Fruit fly (Drosophila melanogaster) whole organism, embryonic: ENCODE measurements around the gene CG34135.

Experiments
- Bdp1 ChIP-seq: fragments of 200-800 bp; sonication (Bioruptor generic); optimal IDR thresholded peaks from 3 replicates; lab custom pipeline; 2016; ENCODE audit warnings: missing biosample characterization, missing genetic modification characterization
- Blimp-1 ChIP-seq: fragments of 200-800 bp; sonication (Bioruptor generic); optimal IDR thresholded peaks from 3 replicates; lab custom pipeline; 2018; ENCODE audit warnings: missing biosample characterization, missing genetic modification characterization, mild to moderate bottlenecking, moderate library complexity, missing genetic modification reagents
- CG11085 ChIP-seq: fragments of 200-800 bp; sonication (Bioruptor generic); IDR thresholded peaks from 2 replicates; pipeline ENCODE4 v1.3.6; 2022; ENCODE audit warnings: missing biosample characterization, missing genetic modification characterization
- CG11093 ChIP-seq: fragments of 200-800 bp; sonication (Bioruptor generic); IDR thresholded peaks from 3 replicates; pipeline ENCODE4 v1.3.6; 2022; ENCODE audit warnings: missing biosample characterization, missing genetic modification characterization
- CG12744 ChIP-seq: fragments of 200-800 bp; sonication (Bioruptor generic); optimal IDR thresholded peaks from 2 replicates; lab custom pipeline; 2016; ENCODE audit warnings: missing biosample characterization, missing genetic modification characterization
- CG13296 ChIP-seq: fragments of 200-800 bp; sonication (Bioruptor generic); optimal IDR thresholded peaks from 3 replicates; lab custom pipeline; 2018; ENCODE audit warnings: missing biosample characterization, mild to moderate bottlenecking, missing genetic modification characterization
- CG13624 ChIP-seq: fragments of 200-800 bp; sonication (Bioruptor generic); optimal IDR thresholded peaks from 2 replicates; lab custom pipeline; 2016; ENCODE audit warnings: missing biosample characterization, missing genetic modification characterization
- CG15269 ChIP-seq: fragments of 200-800 bp; sonication (Bioruptor generic); optimal IDR thresholded peaks from 2 replicates; lab custom pipeline; 2018; ENCODE audit warnings: missing biosample characterization, mild to moderate bottlenecking, missing genetic modification characterization, moderate library complexity
- CG17186 ChIP-seq: fragments of 200-800 bp; sonication (Bioruptor generic); optimal IDR thresholded peaks from 3 replicates; lab custom pipeline; 2017; ENCODE audit warnings: missing biosample characterization, missing genetic modification reagents, missing genetic modification characterization
- CG17829 ChIP-seq: fragments of 200-800 bp; optimal IDR thresholded peaks from 2 replicates; lab custom pipeline; 2019; ENCODE audit warnings: missing biosample characterization, mild to moderate bottlenecking, missing genetic modification characterization, moderate library complexity
- CG1832 ChIP-seq: fragments of 200-800 bp; sonication (Bioruptor generic); optimal IDR thresholded peaks from 2 replicates; lab custom pipeline; 2017; ENCODE audit warnings: missing biosample characterization, mild to moderate bottlenecking, missing genetic modification characterization, inconsistent platforms
- CG2889 ChIP-seq: fragments of 200-800 bp; sonication (Bioruptor generic); IDR thresholded peaks from 3 replicates; pipeline ENCODE4 v1.3.6; 2022; ENCODE audit warnings: missing biosample characterization, missing genetic modification characterization
- CG32532 ChIP-seq: fragments of 200-800 bp; sonication (Bioruptor generic); IDR thresholded peaks from 2 replicates; pipeline ENCODE4 v1.3.6; 2022; ENCODE audit warnings: missing biosample characterization, missing genetic modification characterization
- CG3281 ChIP-seq: fragments of 200-800 bp; sonication (Bioruptor generic); optimal IDR thresholded peaks from 3 replicates; lab custom pipeline; 2017; ENCODE audit warnings: missing biosample characterization, mild to moderate bottlenecking, missing genetic modification characterization
- CG34376 ChIP-seq: fragments of 200-800 bp; sonication (Bioruptor generic); optimal IDR thresholded peaks from 2 replicates; lab custom pipeline; 2018; ENCODE audit warnings: missing biosample characterization, mild to moderate bottlenecking, missing genetic modification characterization
- CG3995 ChIP-seq: fragments of 200-800 bp; sonication (Bioruptor generic); optimal IDR thresholded peaks from 3 replicates; lab custom pipeline; 2016; ENCODE audit warnings: missing biosample characterization, missing genetic modification characterization
- CG5180 ChIP-seq: fragments of 200-800 bp; sonication (Bioruptor generic); optimal IDR thresholded peaks from 3 replicates; lab custom pipeline; 2017; ENCODE audit warnings: missing biosample characterization, missing genetic modification characterization, mild to moderate bottlenecking, moderate library complexity, missing genetic modification reagents
- CG6272 ChIP-seq: fragments of 200-800 bp; sonication (Bioruptor generic); IDR thresholded peaks from 2 replicates; pipeline ENCODE4 v1.3.6; 2022; ENCODE audit warnings: missing biosample characterization, missing genetic modification characterization
- CG7987 ChIP-seq: fragments of 200-800 bp; sonication (Bioruptor generic); optimal IDR thresholded peaks from 2 replicates; lab custom pipeline; 2018; ENCODE audit warnings: missing biosample characterization, mild to moderate bottlenecking, missing genetic modification characterization, moderate library complexity
- CG8089 ChIP-seq: fragments of 200-800 bp; sonication (Bioruptor generic); optimal IDR thresholded peaks from 3 replicates; lab custom pipeline; 2016; ENCODE audit warnings: missing biosample characterization, missing genetic modification characterization
- CoRest ChIP-seq: fragments of 200-800 bp; sonication (Bioruptor generic); optimal IDR thresholded peaks from 3 replicates; lab custom pipeline; 2018; ENCODE audit warnings: missing biosample characterization, mild to moderate bottlenecking, missing genetic modification characterization, moderate library complexity
- D ChIP-seq, 2 experiments: fragments of 200-800 bp in 1 of 2; fragments of >200 bp in 1 of 2; sonication (Bioruptor generic) in 1 of 2; optimal IDR thresholded peaks; 2 replicates in 1 of 2; 3 replicates in 1 of 2; lab custom pipeline; 2017; ENCODE audit warnings: mild to moderate bottlenecking in 1 of 2, missing biosample characterization in 1 of 2, missing genetic modification characterization in 1 of 2, missing genetic modification reagents in 1 of 2
- D19A ChIP-seq: fragments of 200-800 bp; optimal IDR thresholded peaks from 3 replicates; lab custom pipeline; 2019; ENCODE audit warnings: missing biosample characterization, mild to moderate bottlenecking, missing genetic modification characterization, moderate library complexity
- Elba2 ChIP-seq: fragments of 200-800 bp; sonication (Bioruptor generic); optimal IDR thresholded peaks from 3 replicates; lab custom pipeline; 2016; ENCODE audit warnings: missing biosample characterization, missing genetic modification characterization
- Fer1 ChIP-seq: fragments of 200-800 bp; sonication (Bioruptor generic); optimal IDR thresholded peaks from 2 replicates; lab custom pipeline; 2017; ENCODE audit warnings: missing biosample characterization, mild to moderate bottlenecking, missing genetic modification characterization
- GATAe ChIP-seq: fragments of 200-800 bp; sonication (Bioruptor generic); conservative IDR thresholded peaks from 2 replicates; pipeline ENCODE4 v1.3.6; 2022; ENCODE audit warnings: missing biosample characterization, missing genetic modification characterization
- HLH4C ChIP-seq: fragments of 200-800 bp; sonication (Bioruptor generic); IDR thresholded peaks from 3 replicates; pipeline ENCODE4 v1.3.6; 2022; ENCODE audit warnings: missing biosample characterization, missing genetic modification characterization; ENCODE audit not compliant: partially characterized antibody
- Lpt ChIP-seq: fragments of >200 bp; optimal IDR thresholded peaks from 2 replicates; lab custom pipeline; 2018; ENCODE audit warnings: missing biosample characterization, missing genetic modification characterization
- MESR4 ChIP-seq: fragments of 200-800 bp; sonication (Bioruptor generic); optimal IDR thresholded peaks from 2 replicates; lab custom pipeline; 2018; ENCODE audit warnings: missing biosample characterization, mild to moderate bottlenecking, missing genetic modification characterization, moderate library complexity
- Mes4 ChIP-seq: fragments of 200-800 bp; sonication (Bioruptor generic); optimal IDR thresholded peaks from 2 replicates; lab custom pipeline; 2016; ENCODE audit warnings: missing biosample characterization, missing genetic modification characterization
- Nf-YB ChIP-seq: fragments of 200-800 bp; sonication (Bioruptor generic); optimal IDR thresholded peaks from 3 replicates; lab custom pipeline; 2019; ENCODE audit warnings: missing biosample characterization, mild to moderate bottlenecking, missing genetic modification characterization, moderate library complexity
- PHDP ChIP-seq: fragments of 200-800 bp; sonication (Bioruptor generic); optimal IDR thresholded peaks from 3 replicates; lab custom pipeline; 2018; ENCODE audit warnings: missing biosample characterization, mild to moderate bottlenecking, missing genetic modification characterization, moderate library complexity
- Poxn ChIP-seq: fragments of 200-800 bp; sonication (Bioruptor generic); IDR thresholded peaks from 2 replicates; pipeline ENCODE4 v1.3.6; 2022; ENCODE audit warnings: missing biosample characterization, missing genetic modification characterization
- Rfx ChIP-seq: fragments of 200-800 bp; sonication (Bioruptor generic); IDR thresholded peaks from 2 replicates; pipeline ENCODE4 v1.3.6; 2022; ENCODE audit warnings: missing biosample characterization, missing genetic modification characterization
- Stat92E ChIP-seq, 3 experiments: fragments of >200 bp in 2 of 3; fragments of 200-800 bp in 1 of 3; sonication (Bioruptor generic) in 1 of 3; optimal IDR thresholded peaks; 2 replicates each; lab custom pipeline; 2017 to 2019; ENCODE audit warnings: missing biosample characterization in 3 of 3, missing genetic modification characterization in 3 of 3, mild to moderate bottlenecking in 1 of 3, moderate library complexity in 1 of 3
- al ChIP-seq: fragments of 200-800 bp; sonication (Bioruptor generic); IDR thresholded peaks from 2 replicates; pipeline ENCODE4 v1.3.6; 2022; ENCODE audit warnings: missing biosample characterization, missing genetic modification characterization
- bab2 ChIP-seq: fragments of 200-800 bp; sonication (Bioruptor generic); optimal IDR thresholded peaks from 2 replicates; lab custom pipeline; 2016; ENCODE audit warnings: missing biosample characterization, missing genetic modification characterization
- bcd ChIP-seq: fragments of 200-800 bp; sonication (Bioruptor generic); optimal IDR thresholded peaks from 2 replicates; lab custom pipeline; 2017; ENCODE audit warnings: missing biosample characterization, mild to moderate bottlenecking, missing genetic modification characterization
- maf-S ChIP-seq: fragments of 200-800 bp; sonication (Bioruptor generic); optimal IDR thresholded peaks from 2 replicates; lab custom pipeline; 2016; ENCODE audit warnings: missing biosample characterization, missing genetic modification characterization
- mam ChIP-seq: fragments of 200-800 bp; sonication (Bioruptor generic); optimal IDR thresholded peaks from 3 replicates; lab custom pipeline; 2016; ENCODE audit warnings: missing biosample characterization, missing genetic modification characterization
- mirr ChIP-seq: fragments of 200-800 bp; sonication (Bioruptor generic); optimal IDR thresholded peaks from 3 replicates; lab custom pipeline; 2018; ENCODE audit warnings: missing biosample characterization, mild to moderate bottlenecking, missing genetic modification characterization
- otp ChIP-seq: fragments of 200-800 bp; sonication (Bioruptor generic); IDR thresholded peaks from 3 replicates; pipeline ENCODE4, ENCODE4 v1.3.6; 2022; ENCODE audit warnings: missing biosample characterization, missing genetic modification characterization
- pan ChIP-seq, 4 experiments: fragments of >200 bp in 3 of 4; fragments of 200-800 bp in 1 of 4; sonication (Bioruptor generic) in 1 of 4; optimal IDR thresholded peaks in 3 of 4; IDR thresholded peaks in 1 of 4; 2 replicates each; pipeline versions ENCODE4 v1.3.6 to Lab custom; 2017 to 2022; ENCODE audit warnings: missing biosample characterization in 2 of 4, missing genetic modification characterization in 2 of 4, mixed read lengths in 1 of 4
- scrt ChIP-seq: fragments of 200-800 bp; sonication (Bioruptor generic); optimal IDR thresholded peaks from 2 replicates; lab custom pipeline; 2018; ENCODE audit warnings: missing biosample characterization, mild to moderate bottlenecking, missing genetic modification characterization, moderate library complexity
- wek ChIP-seq: fragments of 200-800 bp; sonication (Bioruptor generic); optimal IDR thresholded peaks from 3 replicates; lab custom pipeline; 2018; ENCODE audit warnings: missing biosample characterization, mild to moderate bottlenecking, missing genetic modification characterization, moderate library complexity
- wor ChIP-seq: fragments of 200-800 bp; sonication (Bioruptor generic); IDR thresholded peaks from 2 replicates; pipeline ENCODE4 v1.3.6; 2022; ENCODE audit warnings: missing biosample characterization, missing genetic modification characterization
- zen2 ChIP-seq: fragments of 200-800 bp; sonication (Bioruptor generic); IDR thresholded peaks from 3 replicates; pipeline ENCODE4 v1.3.6; 2022; ENCODE audit warnings: missing biosample characterization, missing genetic modification characterization; ENCODE audit not compliant: partially characterized antibody

CG34135 gene

DNA sequence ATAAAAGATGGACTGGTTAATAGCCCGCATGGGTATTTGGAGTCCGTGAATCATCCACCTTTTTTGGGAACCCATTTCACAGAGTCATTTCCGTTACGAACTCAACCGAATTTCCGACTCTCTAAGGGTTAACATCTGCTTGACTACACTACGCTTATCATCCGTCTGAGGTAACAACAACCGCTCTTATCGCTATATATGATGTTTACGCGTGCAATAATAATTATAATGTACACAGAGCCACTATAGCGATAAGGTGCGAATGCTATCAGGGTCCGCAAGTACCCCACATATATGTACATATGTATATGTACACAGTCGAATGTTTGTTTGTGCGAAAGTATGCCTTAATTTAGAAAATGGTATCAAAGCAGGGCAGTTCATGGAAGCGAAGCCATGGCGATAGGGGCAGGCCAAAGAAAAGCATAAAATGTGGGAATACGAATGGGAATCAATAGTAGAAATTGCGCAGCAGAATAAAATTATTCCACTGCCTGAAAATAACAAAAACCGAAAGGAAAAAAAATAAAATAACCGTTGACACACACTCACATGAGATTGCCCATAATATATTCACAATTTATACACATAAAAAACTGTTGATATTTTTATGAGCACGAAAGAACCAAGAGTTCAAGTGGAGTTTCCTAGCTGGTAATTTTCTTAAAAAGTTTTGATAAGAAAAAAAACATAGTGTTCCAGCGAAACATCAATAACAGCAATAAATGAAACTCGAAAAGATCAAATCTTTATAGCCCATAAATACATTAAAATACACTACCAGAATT is 42.6 kb upstream of the CG34135 start (continued):
- no peak for TF ChIP-seq D (optimal IDR thresholded peaks at IDR 0.05; lab: Kevin White, UChicago)
- TF ChIP-seq D (GFP tag; optimal IDR thresholded peaks at IDR 0.05; lab: Kevin White, UChicago) = peak; percentile 61
- peak; percentile 94 for TF ChIP-seq CG13296 (GFP tag; lab: Kevin White, UChicago)
- peak; percentile 99 for TF ChIP-seq CG7987 (GFP tag; lab: Kevin White, UChicago)
- TF ChIP-seq Stat92E (GFP tag; optimal IDR thresholded peaks at IDR 0.05; lab: Kevin White, UChicago) = no peak
- peak; percentile 69 for TF ChIP-seq mam (GFP tag; lab: Kevin White, UChicago)
- peak; percentile 57 for TF ChIP-seq CoRest (tag; lab: Kevin White, UChicago)
- peak; percentile 36 for TF ChIP-seq MESR4 (GFP tag; lab: Kevin White, UChicago)
- TF ChIP-seq Elba2 (GFP tag; lab: Kevin White, UChicago) = no peak
- TF ChIP-seq Lpt (GFP tag; lab: Kevin White, UChicago) = no peak
- TF ChIP-seq CG11093 (GFP tag; lab: Robert Waterston, UW) = peak; percentile 8; the same call in 1 of the 3 replicates
- TF ChIP-seq Poxn (GFP tag; lab: Robert Waterston, UW) = no peak
- no peak for TF ChIP-seq zen2
- peak; percentile 70 for TF ChIP-seq CG3281
- peak; percentile 64 for TF ChIP-seq bcd (GFP tag; lab: Kevin White, UChicago)
- peak; percentile 100 for TF ChIP-seq mirr
- TF ChIP-seq otp (GFP tag; lab: Robert Waterston, UW) = peak; percentile 89
- peak; percentile 74 for TF ChIP-seq Rfx
- peak; percentile 84 for TF ChIP-seq CG32532 (GFP tag; lab: Robert Waterston, UW)
- peak; percentile 82 for TF ChIP-seq Bdp1 (GFP tag; lab: Kevin White, UChicago)
- TF ChIP-seq CG13624 = peak; percentile 97
- TF ChIP-seq CG3995 (GFP tag; lab: Kevin White, UChicago) = peak; percentile 29
- peak; percentile 47 for TF ChIP-seq maf-S
- TF ChIP-seq D19A (tag; lab: Kevin White, UChicago) = peak; percentile 59
- peak; percentile 67 for TF ChIP-seq CG17186 (GFP tag; lab: Kevin White, UChicago)
- 0 out of 3 replicates have a peak, but pooled peaks have one; percentile 7 for TF ChIP-seq HLH4C
- TF ChIP-seq pan (optimal IDR thresholded peaks at IDR 0.05; lab: Kevin White, UChicago) = no peak
- peak in 1 of 2 experiments; percentile 61 for TF ChIP-seq pan (GFP tag; optimal IDR thresholded peaks at IDR 0.05 in 1 of 2, IDR thresholded peaks at IDR 0.05 in 1 of 2)
- TF ChIP-seq Blimp-1 (GFP tag; lab: Kevin White, UChicago) = peak; percentile 82
- TF ChIP-seq al (GFP tag; lab: Robert Waterston, UW) = peak; percentile 65
- TF ChIP-seq Nf-YB = peak; percentile 71
- TF ChIP-seq CG15269 (tag; lab: Kevin White, UChicago) = peak; percentile 77
- no peak for TF ChIP-seq CG6272 (GFP tag; lab: Robert Waterston, UW)
- peak; percentile 82 for TF ChIP-seq Mes4 (GFP tag; lab: Kevin White, UChicago)
- peak; percentile 91 for TF ChIP-seq CG5180 (GFP tag; lab: Kevin White, UChicago)
- TF ChIP-seq scrt (GFP tag; lab: Kevin White, UChicago) = peak; percentile 73
- TF ChIP-seq CG12744 (GFP tag; lab: Kevin White, UChicago) = peak; percentile 73
- peak; percentile 23 for TF ChIP-seq bab2 (GFP tag; lab: Kevin White, UChicago)
- TF ChIP-seq CG2889 = peak; percentile 43; the same call in 2 of the 3 replicates
- no peak for TF ChIP-seq CG1832 (GFP tag; lab: Kevin White, UChicago)
- peak; percentile 83 for TF ChIP-seq CG8089
- peak; percentile 92 for TF ChIP-seq PHDP (tag; lab: Kevin White, UChicago)
- peak; percentile 97 for TF ChIP-seq wek (GFP tag; lab: Kevin White, UChicago)
- peak; percentile 13 for TF ChIP-seq CG17829 (tag; lab: Kevin White, UChicago)
- TF ChIP-seq CG34376 (GFP tag; lab: Kevin White, UChicago) = peak; percentile 99
- 0 out of 2 replicates have a peak, but pooled peaks have one; percentile 11 for TF ChIP-seq wor (GFP tag; lab: Robert Waterston, UW)
- peak; percentile 95 for TF ChIP-seq Fer1 (GFP tag; lab: Kevin White, UChicago)
- peak; percentile 76 for TF ChIP-seq GATAe (GFP tag; lab: Robert Waterston, UW)
- peak; percentile 30; the same call in 1 of the 2 replicates for TF ChIP-seq CG11085 (GFP tag; lab: Robert Waterston, UW)
